Worm (Caenorhabditis elegans): ENCODE results near the gene nac-2.

nac-2 gene

ce11 chrIII:9017181-9017651, 25.9 kb downstream of the nac-2 start, which contains the start of gene F59B2.12:
TSS of gene F59B2.12 (plus strand) at chrIII:9017601.
- TF ChIP-seq elt-1 (tag; optimal IDR thresholded peaks at IDR 0.05), result no peak
- no peak for TF ChIP-seq ama-1 (optimal IDR thresholded peaks at IDR 0.05)
- no peak for TF ChIP-seq nhr-77 (tag; optimal IDR thresholded peaks at IDR 0.05)
- TF ChIP-seq mml-1 (tag; optimal IDR thresholded peaks at IDR 0.05), result no peak
- TF ChIP-seq nhr-28 (tag; optimal IDR thresholded peaks at IDR 0.05), result no peak
- TF ChIP-seq pha-4 (tag; optimal IDR thresholded peaks at IDR 0.05), result no peak
- no peak for TF ChIP-seq fkh-2 (tag; optimal IDR thresholded peaks at IDR 0.05)
- TF ChIP-seq zag-1 (tag; optimal IDR thresholded peaks at IDR 0.05), result no peak
- TF ChIP-seq ceh-28 (tag; optimal IDR thresholded peaks at IDR 0.05), result no peak
- TF ChIP-seq aly-2 (tag; optimal IDR thresholded peaks at IDR 0.05), result no peak
- no peak for TF ChIP-seq egl-27 (tag; optimal IDR thresholded peaks at IDR 0.05)

DNA sequence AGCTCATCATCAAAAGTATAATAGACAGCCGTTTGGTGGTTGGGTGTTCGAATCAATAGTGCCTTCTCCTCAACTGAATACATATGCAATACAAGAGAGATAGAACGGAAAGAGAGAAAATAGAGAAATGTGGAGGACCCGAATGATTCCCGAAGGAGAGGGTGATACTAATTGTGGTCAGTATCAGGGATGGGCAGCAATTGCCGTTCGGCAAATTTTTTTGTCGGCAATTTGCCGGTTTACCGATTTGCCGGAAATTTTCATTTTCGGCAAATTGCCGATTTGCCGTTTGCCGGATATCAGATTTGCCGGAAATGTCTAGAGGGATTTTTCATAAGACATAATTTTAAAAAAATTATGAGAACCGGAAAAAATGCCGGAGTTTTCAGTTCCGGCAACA, 30.8 kb downstream of the nac-2 start, which contains the start of gene F59B2.9:
TSS of gene F59B2.9 (minus strand) at position 101 of the 400 bp plus-strand sequence.
- TF ChIP-seq lin-15B (tag; optimal IDR thresholded peaks at IDR 0.05) (no peak), jun-1 (tag; optimal IDR thresholded peaks at IDR 0.05) (no peak), elt-2 (tag; optimal IDR thresholded peaks at IDR 0.05) (no peak), lin-39 (tag; optimal IDR thresholded peaks at IDR 0.05) (no peak), sea-2 (GFP tag; optimal IDR thresholded peaks at IDR 0.05) (no peak), pha-4 (tag; optimal IDR thresholded peaks at IDR 0.05) (no peak)

ce11 chrIII:9010047-9010446, 33.1 kb downstream of the nac-2 start, which contains the start of gene F59B2.8:
TSS of gene F59B2.8 (minus strand) at chrIII:9010197.
- TF ChIP-seq lin-15B (tag; optimal IDR thresholded peaks at IDR 0.05) (no peak), ztf-4 (tag; optimal IDR thresholded peaks at IDR 0.05) (no peak), ztf-11 (tag; optimal IDR thresholded peaks at IDR 0.05) (no peak), sea-2 (GFP tag; optimal IDR thresholded peaks at IDR 0.05) (no peak), mml-1 (tag; optimal IDR thresholded peaks at IDR 0.05) (no peak), unc-62 (GFP tag; optimal IDR thresholded peaks at IDR 0.05) (no peak), fkh-2 (tag; optimal IDR thresholded peaks at IDR 0.05) (no peak), nhr-237 (tag; optimal IDR thresholded peaks at IDR 0.05) (no peak), nhr-76 (tag; optimal IDR thresholded peaks at IDR 0.05) (no peak), jun-1 (tag; optimal IDR thresholded peaks at IDR 0.05) (no peak), fos-1 (tag; optimal IDR thresholded peaks at IDR 0.05) (no peak), nhr-67 (tag; optimal IDR thresholded peaks at IDR 0.05) (no peak), egl-5 (tag; optimal IDR thresholded peaks at IDR 0.05) (no peak), daf-12 (tag; optimal IDR thresholded peaks at IDR 0.05) (no peak), nhr-28 (tag; optimal IDR thresholded peaks at IDR 0.05) (no peak), nhr-77 (tag; optimal IDR thresholded peaks at IDR 0.05) (no peak)

DNA sequence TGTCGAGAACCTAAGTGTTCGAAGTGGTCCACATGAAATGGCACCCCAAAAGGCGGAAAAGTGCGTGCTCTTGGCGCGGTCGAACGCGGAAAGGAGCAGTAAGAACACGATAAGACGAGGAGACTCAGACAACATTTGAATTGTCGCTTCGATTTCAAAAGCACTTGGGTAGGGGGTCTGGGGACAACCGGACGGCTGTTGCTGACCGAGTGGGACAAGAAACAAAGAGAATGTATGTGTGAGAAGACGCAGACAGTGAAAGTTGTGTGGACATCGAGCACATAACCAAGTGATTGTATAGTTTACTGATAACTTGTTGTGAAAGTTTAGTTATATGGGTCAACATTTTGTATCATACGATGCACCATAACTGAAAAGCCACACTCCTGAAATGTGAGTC, 35.9 kb downstream of the nac-2 start:
- TF ChIP-seq nhr-11 (tag; optimal IDR thresholded peaks at IDR 0.05) (no peak), mml-1 (tag; optimal IDR thresholded peaks at IDR 0.05) (no peak), fos-1 (tag; optimal IDR thresholded peaks at IDR 0.05) (no peak), skn-1 (tag; optimal IDR thresholded peaks at IDR 0.05) (no peak), lin-39 (tag; optimal IDR thresholded peaks at IDR 0.05) (peak; percentile 39), ceh-9 (tag; optimal IDR thresholded peaks at IDR 0.05) (no peak), nhr-77 (tag; optimal IDR thresholded peaks at IDR 0.05) (no peak), R02D3.7 (tag; optimal IDR thresholded peaks at IDR 0.05) (no peak), fkh-10 (GFP tag; optimal IDR thresholded peaks at IDR 0.05) (no peak), hmg-11 (tag; optimal IDR thresholded peaks at IDR 0.05) (no peak), ceh-28 (tag; optimal IDR thresholded peaks at IDR 0.05) (no peak), jun-1 (tag; optimal IDR thresholded peaks at IDR 0.05) (no peak), lsy-12 (tag; optimal IDR thresholded peaks at IDR 0.05) (no peak), nhr-43 (tag; optimal IDR thresholded peaks at IDR 0.05; ENCODE audit: poor library complexity, severe bottlenecking) (no peak), lin-15B (tag; optimal IDR thresholded peaks at IDR 0.05) (no peak), elt-3 (tag; optimal IDR thresholded peaks at IDR 0.05) (no peak), ceh-82 (tag; optimal IDR thresholded peaks at IDR 0.05) (no peak), fkh-2 (tag; optimal IDR thresholded peaks at IDR 0.05) (no peak), eor-1 (tag; optimal IDR thresholded peaks at IDR 0.05) (no peak), snpc-4 (tag; optimal IDR thresholded peaks at IDR 0.05) (no peak), nhr-28 (tag; optimal IDR thresholded peaks at IDR 0.05) (no peak), zag-1 (tag; optimal IDR thresholded peaks at IDR 0.05) (no peak), nfya-1 (tag; optimal IDR thresholded peaks at IDR 0.05; ENCODE audit: insufficient read depth) (peak; percentile 12), aly-2 (tag; optimal IDR thresholded peaks at IDR 0.05) (no peak), pqm-1 (tag; optimal IDR thresholded peaks at IDR 0.05) (peak; percentile 53), egl-5 (tag; optimal IDR thresholded peaks at IDR 0.05) (peak; percentile 27), ztf-4 (tag; optimal IDR thresholded peaks at IDR 0.05) (no peak), elt-2 (tag; optimal IDR thresholded peaks at IDR 0.05) (peak; percentile 61), nhr-12 (tag; optimal IDR thresholded peaks at IDR 0.05) (no peak), nhr-237 (tag; optimal IDR thresholded peaks at IDR 0.05) (no peak), elt-1 (tag; optimal IDR thresholded peaks at IDR 0.05) (no peak), ama-1 (optimal IDR thresholded peaks at IDR 0.05) (no peak), unc-39 (tag; optimal IDR thresholded peaks at IDR 0.05) (no peak), pha-4 (tag; optimal IDR thresholded peaks at IDR 0.05) (peak; percentile 70), mdl-1 (tag; optimal IDR thresholded peaks at IDR 0.05) (no peak), egl-27 (tag; optimal IDR thresholded peaks at IDR 0.05) (no peak), sea-2 (GFP tag; optimal IDR thresholded peaks at IDR 0.05) (no peak), daf-12 (tag; optimal IDR thresholded peaks at IDR 0.05) (no peak), unc-62 (GFP tag; optimal IDR thresholded peaks at IDR 0.05) (no peak), nhr-25 (tag; optimal IDR thresholded peaks at IDR 0.05) (no peak), nhr-67 (tag; optimal IDR thresholded peaks at IDR 0.05) (no peak), nhr-76 (tag; optimal IDR thresholded peaks at IDR 0.05) (no peak)
